Fruit fly (Drosophila melanogaster) whole organism, embryonic: ENCODE data around the gene CG5104.

Source experiments
- Atf-2 ChIP-seq: fragments of 200-800 bp; sonication (Bioruptor generic); optimal IDR thresholded peaks from 2 replicates; lab custom pipeline; 2016; ENCODE audit warnings: missing biosample characterization, missing genetic modification characterization
- Bgb ChIP-seq: fragments of 200-800 bp; sonication (Bioruptor generic); IDR thresholded peaks from 2 replicates; pipeline ENCODE4 v1.3.6; 2022; ENCODE audit warnings: missing biosample characterization, missing genetic modification characterization; ENCODE audit not compliant: partially characterized antibody
- Bteb2 ChIP-seq: fragments of 200-800 bp; sonication (Bioruptor generic); optimal IDR thresholded peaks from 2 replicates; lab custom pipeline; 2016; ENCODE audit warnings: missing biosample characterization, missing genetic modification characterization
- CG10321 ChIP-seq: fragments of 200-800 bp; sonication (Bioruptor generic); IDR thresholded peaks from 2 replicates; pipeline ENCODE4 v1.3.6; 2022; ENCODE audit warnings: missing biosample characterization, missing genetic modification characterization
- CG10959 ChIP-seq: fragments of 200-800 bp; sonication (Bioruptor generic); IDR thresholded peaks from 2 replicates; pipeline ENCODE4 v1.3.6; 2022; ENCODE audit warnings: missing biosample characterization, missing genetic modification characterization
- CG11504 ChIP-seq: fragments of 200-800 bp; sonication (Bioruptor generic); optimal IDR thresholded peaks from 3 replicates; lab custom pipeline; 2019; ENCODE audit warnings: missing biosample characterization, mild to moderate bottlenecking, missing genetic modification characterization, moderate library complexity
- CG12104 ChIP-seq: fragments of 200-800 bp; sonication (Bioruptor generic); optimal IDR thresholded peaks from 3 replicates; lab custom pipeline; 2016; ENCODE audit warnings: missing biosample characterization, missing genetic modification characterization
- CG12155 ChIP-seq: fragments of 200-800 bp; sonication (Bioruptor generic); optimal IDR thresholded peaks from 3 replicates; lab custom pipeline; 2016; ENCODE audit warnings: missing biosample characterization, missing genetic modification characterization
- CG12219 ChIP-seq: fragments of 200-800 bp; sonication (Bioruptor generic); optimal IDR thresholded peaks from 3 replicates; lab custom pipeline; 2018; ENCODE audit warnings: missing biosample characterization, mild to moderate bottlenecking, missing genetic modification characterization
- CG13287 ChIP-seq: fragments of 200-800 bp; sonication (Bioruptor generic); IDR thresholded peaks from 2 replicates; pipeline ENCODE4 v1.3.6; 2022; ENCODE audit warnings: missing biosample characterization, missing genetic modification characterization; ENCODE audit not compliant: partially characterized antibody
- CG13624 ChIP-seq: fragments of 200-800 bp; sonication (Bioruptor generic); optimal IDR thresholded peaks from 2 replicates; lab custom pipeline; 2016; ENCODE audit warnings: missing biosample characterization, missing genetic modification characterization
- CG14965 ChIP-seq: fragments of 200-800 bp; sonication (Bioruptor generic); optimal IDR thresholded peaks from 2 replicates; lab custom pipeline; 2016; ENCODE audit warnings: missing biosample characterization, missing genetic modification characterization, borderline replicate concordance
- CG18599 ChIP-seq: fragments of 200-800 bp; sonication (Bioruptor generic); optimal IDR thresholded peaks from 3 replicates; lab custom pipeline; 2017; ENCODE audit warnings: missing biosample characterization, missing genetic modification characterization, mild to moderate bottlenecking, moderate library complexity, missing genetic modification reagents
- CG31388 ChIP-seq: fragments of 200-800 bp; sonication (Bioruptor generic); optimal IDR thresholded peaks from 2 replicates; lab custom pipeline; 2016; ENCODE audit warnings: missing biosample characterization, missing genetic modification characterization
- CG32532 ChIP-seq: fragments of 200-800 bp; sonication (Bioruptor generic); IDR thresholded peaks from 2 replicates; pipeline ENCODE4 v1.3.6; 2022; ENCODE audit warnings: missing biosample characterization, missing genetic modification characterization
- CG34224 ChIP-seq: fragments of 200-800 bp; sonication (Bioruptor generic); IDR thresholded peaks from 3 replicates; pipeline ENCODE4 v1.3.6; 2022; ENCODE audit warnings: missing biosample characterization, missing genetic modification characterization; ENCODE audit not compliant: partially characterized antibody
- CG3995 ChIP-seq: fragments of 200-800 bp; sonication (Bioruptor generic); optimal IDR thresholded peaks from 3 replicates; lab custom pipeline; 2016; ENCODE audit warnings: missing biosample characterization, missing genetic modification characterization
- CG4282 ChIP-seq: fragments of 200-800 bp; sonication (Bioruptor generic); optimal IDR thresholded peaks from 2 replicates; lab custom pipeline; 2016; ENCODE audit warnings: missing biosample characterization, missing genetic modification characterization
- CG7786 ChIP-seq: fragments of 200-800 bp; sonication (Bioruptor generic); optimal IDR thresholded peaks from 2 replicates; lab custom pipeline; 2016; ENCODE audit warnings: missing biosample characterization, missing genetic modification characterization
- CG8944 ChIP-seq: fragments of 200-800 bp; sonication (Bioruptor generic); optimal IDR thresholded peaks from 3 replicates; lab custom pipeline; 2016; ENCODE audit warnings: missing biosample characterization, missing genetic modification characterization
- HHEX ChIP-seq: fragments of 200-800 bp; sonication (Bioruptor generic); optimal IDR thresholded peaks from 3 replicates; lab custom pipeline; 2017; ENCODE audit warnings: missing biosample characterization, mild to moderate bottlenecking, missing genetic modification characterization, missing genetic modification reagents
- Hr51 ChIP-seq, 2 experiments: fragments of 200-800 bp; sonication (Bioruptor generic); optimal IDR thresholded peaks; 2 replicates in 1 of 2; 3 replicates in 1 of 2; lab custom pipeline; 2016 to 2018; ENCODE audit warnings: missing biosample characterization in 2 of 2, missing genetic modification characterization in 2 of 2, mild to moderate bottlenecking in 1 of 2, moderate library complexity in 1 of 2
- Jarid2 ChIP-seq: fragments of 200-800 bp; sonication (Bioruptor generic); optimal IDR thresholded peaks from 3 replicates; lab custom pipeline; 2017; ENCODE audit warnings: mild to moderate bottlenecking, missing biosample characterization, missing genetic modification reagents, missing genetic modification characterization
- Lhr ChIP-seq: fragments of 200-800 bp; sonication (Bioruptor generic); optimal IDR thresholded peaks from 3 replicates; lab custom pipeline; 2017; ENCODE audit warnings: mild to moderate bottlenecking, missing biosample characterization, missing genetic modification reagents, missing genetic modification characterization
- Med ChIP-seq: fragments of 200-800 bp; sonication (Bioruptor generic); peaks from one replicate; lab custom pipeline; 2016; ENCODE audit warnings: missing biosample characterization, missing genetic modification characterization, mild to moderate bottlenecking, inconsistent platforms, moderate library complexity
- Nf-YB ChIP-seq: fragments of 200-800 bp; sonication (Bioruptor generic); optimal IDR thresholded peaks from 3 replicates; lab custom pipeline; 2019; ENCODE audit warnings: missing biosample characterization, mild to moderate bottlenecking, missing genetic modification characterization, moderate library complexity
- Pdp1 ChIP-seq, 2 experiments: fragments of 200-800 bp; sonication (Bioruptor generic); optimal IDR thresholded peaks; 3 replicates each; lab custom pipeline; 2016; ENCODE audit warnings: missing biosample characterization in 2 of 2, missing genetic modification characterization in 2 of 2, mild to moderate bottlenecking in 1 of 2, moderate library complexity in 1 of 2
- Sox102F ChIP-seq: fragments of 200-800 bp; sonication (Bioruptor generic); optimal IDR thresholded peaks from 2 replicates; lab custom pipeline; 2018; ENCODE audit warnings: missing biosample characterization, mild to moderate bottlenecking, missing genetic modification characterization, moderate library complexity
- Sry-β ChIP-seq: fragments of 200-800 bp; sonication (Bioruptor generic); optimal IDR thresholded peaks from 2 replicates; lab custom pipeline; 2018; ENCODE audit warnings: missing biosample characterization, mild to moderate bottlenecking, missing genetic modification characterization, moderate library complexity
- caup ChIP-seq: fragments of 200-800 bp; sonication (Bioruptor generic); optimal IDR thresholded peaks from 3 replicates; lab custom pipeline; 2017; ENCODE audit warnings: missing biosample characterization, mild to moderate bottlenecking, missing genetic modification characterization, moderate library complexity; ENCODE audit not compliant: severe bottlenecking
- ci ChIP-seq: fragments of 200-800 bp; sonication (Bioruptor generic); IDR thresholded peaks from 3 replicates; pipeline ENCODE4 v1.3.6; 2022; ENCODE audit warnings: missing biosample characterization, missing genetic modification characterization
- dan ChIP-seq: fragments of 200-800 bp; sonication (Bioruptor generic); IDR thresholded peaks from 2 replicates; pipeline ENCODE4 v1.3.6; 2022; ENCODE audit warnings: missing biosample characterization, missing genetic modification characterization
- emc ChIP-seq: fragments of 200-800 bp; sonication (Bioruptor generic); optimal IDR thresholded peaks from 2 replicates; lab custom pipeline; 2016; ENCODE audit warnings: missing biosample characterization, missing genetic modification characterization
- fd96Cb ChIP-seq: fragments of 200-800 bp; sonication (Bioruptor generic); optimal IDR thresholded peaks from 2 replicates; lab custom pipeline; 2018; ENCODE audit warnings: missing biosample characterization, mild to moderate bottlenecking, missing genetic modification characterization, moderate library complexity
- gem ChIP-seq: fragments of 200-800 bp; sonication (Bioruptor generic); optimal IDR thresholded peaks from 2 replicates; lab custom pipeline; 2019; ENCODE audit warnings: missing biosample characterization, mild to moderate bottlenecking, missing genetic modification characterization, moderate library complexity
- hbn ChIP-seq: fragments of 200-800 bp; sonication (Bioruptor generic); IDR thresholded peaks from 2 replicates; pipeline ENCODE4 v1.3.6; 2022; ENCODE audit warnings: missing biosample characterization, missing genetic modification characterization; ENCODE audit not compliant: partially characterized antibody
- jing ChIP-seq: fragments of 200-800 bp; sonication (Bioruptor generic); optimal IDR thresholded peaks from 2 replicates; lab custom pipeline; 2018; ENCODE audit warnings: missing biosample characterization, mild to moderate bottlenecking, missing genetic modification characterization
- jumu ChIP-seq: fragments of 200-800 bp; sonication (Bioruptor generic); optimal IDR thresholded peaks from 3 replicates; lab custom pipeline; 2016; ENCODE audit warnings: missing biosample characterization, missing genetic modification characterization
- kay ChIP-seq: fragments of 200-800 bp; sonication (Bioruptor generic); optimal IDR thresholded peaks from 2 replicates; lab custom pipeline; 2016; ENCODE audit warnings: missing biosample characterization, missing genetic modification characterization
- kni ChIP-seq: fragments of 200-800 bp; sonication (Bioruptor generic); optimal IDR thresholded peaks from 3 replicates; lab custom pipeline; 2017; ENCODE audit warnings: mild to moderate bottlenecking, missing biosample characterization, missing genetic modification reagents, missing genetic modification characterization
- knrl ChIP-seq: fragments of 200-800 bp; sonication (Bioruptor generic); IDR thresholded peaks from 3 replicates; pipeline ENCODE4 v1.3.6; 2022; ENCODE audit warnings: missing biosample characterization, missing genetic modification characterization; ENCODE audit not compliant: partially characterized antibody
- mam ChIP-seq: fragments of 200-800 bp; sonication (Bioruptor generic); optimal IDR thresholded peaks from 3 replicates; lab custom pipeline; 2016; ENCODE audit warnings: missing biosample characterization, missing genetic modification characterization
- psq ChIP-seq: fragments of 200-800 bp; sonication (Bioruptor generic); optimal IDR thresholded peaks from 2 replicates; lab custom pipeline; 2017; ENCODE audit warnings: missing biosample characterization, missing genetic modification characterization
- ro ChIP-seq: fragments of 200-800 bp; sonication (Bioruptor generic); IDR thresholded peaks from 2 replicates; pipeline ENCODE4 v1.3.6; 2022; ENCODE audit warnings: missing biosample characterization, missing genetic modification characterization
- sd ChIP-seq: fragments of 200-800 bp; sonication (Bioruptor generic); optimal IDR thresholded peaks from 3 replicates; lab custom pipeline; 2018; ENCODE audit warnings: missing biosample characterization, mild to moderate bottlenecking, missing genetic modification characterization, moderate library complexity
- sob ChIP-seq: fragments of 200-800 bp; sonication (Bioruptor generic); IDR thresholded peaks from 2 replicates; pipeline ENCODE4 v1.3.6; 2022; ENCODE audit warnings: missing biosample characterization, missing genetic modification characterization
- tx ChIP-seq: fragments of 200-800 bp; sonication (Bioruptor generic); optimal IDR thresholded peaks from 2 replicates; lab custom pipeline; 2016; ENCODE audit warnings: missing biosample characterization, missing genetic modification characterization

CG5104 gene

dm6 chr3L:20509121-20509934 lies 11.5 kb upstream of the CG5104 start (continued):
- TF ChIP-seq Bteb2 (GFP tag; lab: Kevin White, UChicago) = peak; percentile 67
- peak; percentile 69 for TF ChIP-seq HHEX (GFP tag; lab: Kevin White, UChicago)
- TF ChIP-seq CG12155 = peak; percentile 62
- TF ChIP-seq CG10321 (GFP tag; lab: Robert Waterston, UW) = no peak
- no peak for TF ChIP-seq Bgb (GFP tag; lab: Robert Waterston, UW)
- TF ChIP-seq CG4282 = peak; percentile 10
- no peak for TF ChIP-seq ro (GFP tag; lab: Robert Waterston, UW)
- TF ChIP-seq Med (GFP tag; lab: Kevin White, UChicago) = peak; percentile 88
- peak; percentile 64 for TF ChIP-seq mam (GFP tag; lab: Kevin White, UChicago)
- TF ChIP-seq Pdp1 (GFP tag; optimal IDR thresholded peaks at IDR 0.05; lab: Kevin White, UChicago) = peak; percentile 66 to 89
- TF ChIP-seq jumu (GFP tag; lab: Kevin White, UChicago) = peak; percentile 37
- no peak for TF ChIP-seq kay (GFP tag; lab: Kevin White, UChicago)
- TF ChIP-seq dan = no peak
- no peak for TF ChIP-seq CG31388 (GFP tag; lab: Kevin White, UChicago)
- no peak for TF ChIP-seq CG10959 (GFP tag; lab: Robert Waterston, UW)
- TF ChIP-seq Hr51 (GFP tag; optimal IDR thresholded peaks at IDR 0.05; lab: Kevin White, UChicago) = peak; percentile 58 to 84
- TF ChIP-seq knrl (GFP tag; lab: Robert Waterston, UW) = no peak
- peak; percentile 90 for TF ChIP-seq CG18599 (GFP tag; lab: Kevin White, UChicago)
- TF ChIP-seq sd (tag; lab: Kevin White, UChicago) = peak; percentile 49
- peak; percentile 63 for TF ChIP-seq CG12219 (GFP tag; lab: Kevin White, UChicago)
- TF ChIP-seq Lhr (GFP tag; lab: Kevin White, UChicago) = peak; percentile 28
- TF ChIP-seq caup (GFP tag; lab: Kevin White, UChicago) = peak; percentile 78
- peak; percentile 67 for TF ChIP-seq Atf-2 (GFP tag; lab: Kevin White, UChicago)
- no peak for TF ChIP-seq CG13287 (GFP tag; lab: Robert Waterston, UW)
- TF ChIP-seq Jarid2 (GFP tag; lab: Kevin White, UChicago) = peak; percentile 16
- TF ChIP-seq tx = peak; percentile 21
- TF ChIP-seq CG7786 (GFP tag; lab: Kevin White, UChicago) = peak; percentile 69
- TF ChIP-seq CG12104 (GFP tag; lab: Kevin White, UChicago) = peak; percentile 77
- TF ChIP-seq Nf-YB (GFP tag; lab: Kevin White, UChicago) = peak; percentile 71
- TF ChIP-seq fd96Cb (tag; lab: Kevin White, UChicago) = peak; percentile 64
- TF ChIP-seq CG32532 = peak; percentile 65; the same call in 1 of the 2 replicates
- TF ChIP-seq psq = peak; percentile 74
- TF ChIP-seq CG13624 (GFP tag; lab: Kevin White, UChicago) = peak; percentile 83
- TF ChIP-seq CG34224 (GFP tag; lab: Robert Waterston, UW) = 0 out of 3 replicates have a peak, but pooled peaks have one; percentile 23
- no peak for TF ChIP-seq CG14965 (GFP tag; lab: Kevin White, UChicago)
- TF ChIP-seq gem (tag; lab: Kevin White, UChicago) = peak; percentile 89
- TF ChIP-seq Sox102F = peak; percentile 72
- no peak for TF ChIP-seq hbn (GFP tag; lab: Robert Waterston, UW)
- no peak for TF ChIP-seq ci (GFP tag; lab: Robert Waterston, UW)
- TF ChIP-seq emc = peak; percentile 55
- peak; percentile 20 for TF ChIP-seq CG8944 (GFP tag; lab: Kevin White, UChicago)
- TF ChIP-seq Sry-β (GFP tag; lab: Kevin White, UChicago) = no peak
- TF ChIP-seq CG3995 (GFP tag; lab: Kevin White, UChicago) = peak; percentile 41
- peak; percentile 57 for TF ChIP-seq kni (GFP tag; lab: Kevin White, UChicago)
- peak; percentile 39; the same call in 1 of the 2 replicates for TF ChIP-seq sob (GFP tag; lab: Robert Waterston, UW)
- TF ChIP-seq jing (GFP tag; lab: Kevin White, UChicago) = no peak
- peak; percentile 85 for TF ChIP-seq CG11504 (tag; lab: Kevin White, UChicago)
